Fruit fly (Drosophila melanogaster): ENCODE measurements around the gene CG15202.

Gene CG15202

DNA sequence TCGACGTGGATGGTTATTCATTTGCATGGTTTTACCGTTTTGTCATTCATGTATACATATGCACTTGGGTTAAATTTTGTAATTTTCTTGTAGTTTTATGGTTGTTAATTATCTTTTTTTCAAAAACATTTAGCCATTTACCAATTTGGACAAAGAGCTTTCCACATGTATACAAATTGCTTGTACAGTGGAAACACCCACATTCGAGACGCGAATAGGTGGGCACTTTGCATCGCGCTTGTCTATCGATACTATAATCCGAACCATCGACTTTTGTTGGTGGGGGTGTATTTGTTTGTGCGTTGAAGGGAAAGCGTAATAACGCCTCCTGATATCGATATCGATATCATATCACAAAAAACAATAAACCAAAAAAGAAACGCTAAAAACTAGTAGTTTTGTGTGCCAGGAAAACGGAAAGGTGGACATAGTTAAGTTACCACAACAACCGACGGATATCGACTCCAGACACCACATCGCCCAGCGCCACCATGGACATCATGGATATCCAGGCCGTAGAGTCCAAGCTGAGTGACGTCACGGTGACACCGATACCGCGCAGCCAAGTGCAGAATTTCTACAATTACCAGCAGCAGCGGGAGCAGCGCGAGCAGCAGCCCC is 4.7 kb upstream of the CG15202 start, which contains the start of gene CDK2AP1 (continued):
- TF ChIP-seq Rx (GFP tag; IDR thresholded peaks at IDR 0.05), result no peak
- TF ChIP-seq CG4282 (GFP tag; optimal IDR thresholded peaks at IDR 0.05), result no peak
- peak; percentile 70 for TF ChIP-seq mld (GFP tag; IDR thresholded peaks at IDR 0.05; ENCODE audit: partially characterized antibody)
- no peak for TF ChIP-seq CG1233 (GFP tag; optimal IDR thresholded peaks at IDR 0.05)
- no peak for TF ChIP-seq wor (GFP tag; IDR thresholded peaks at IDR 0.05)
- TF ChIP-seq unpg (GFP tag; optimal IDR thresholded peaks at IDR 0.05), result peak; percentile 24
- TF ChIP-seq CG2889 (GFP tag; IDR thresholded peaks at IDR 0.05), result no peak
- no peak for TF ChIP-seq NK7.1 (GFP tag; optimal IDR thresholded peaks at IDR 0.05)
- TF ChIP-seq dmrt99B (tag; optimal IDR thresholded peaks at IDR 0.05), result no peak
- no peak for TF ChIP-seq CG5245 (GFP tag; optimal IDR thresholded peaks at IDR 0.05)
- no peak for TF ChIP-seq sisA (GFP tag; IDR thresholded peaks at IDR 0.05)
- peak; percentile 79 for TF ChIP-seq Med (GFP tag)
- no peak for TF ChIP-seq peb (GFP tag; IDR thresholded peaks at IDR 0.05)
- peak; percentile 26; the same call in 1 of the 2 replicates for TF ChIP-seq crol (GFP tag; IDR thresholded peaks at IDR 0.05)
- peak; percentile 25 for TF ChIP-seq CG13775 (GFP tag; optimal IDR thresholded peaks at IDR 0.05)
- no peak for TF ChIP-seq gsb-n (tag; optimal IDR thresholded peaks at IDR 0.05)
- TF ChIP-seq Hmx (GFP tag; optimal IDR thresholded peaks at IDR 0.05), result no peak
- peak; percentile 69 for TF ChIP-seq Scr (GFP tag; IDR thresholded peaks at IDR 0.05; ENCODE audit: partially characterized antibody)

- TF ChIP-seq dysf (GFP tag; IDR thresholded peaks at IDR 0.05), result no peak
- no peak for TF ChIP-seq CG18619 (GFP tag; optimal IDR thresholded peaks at IDR 0.05)
- TF ChIP-seq fd3F (GFP tag; optimal IDR thresholded peaks at IDR 0.05), result no peak
- TF ChIP-seq Gsc (GFP tag; IDR thresholded peaks at IDR 0.05), result no peak
- TF ChIP-seq CG34376 (GFP tag; optimal IDR thresholded peaks at IDR 0.05), result peak; percentile 20
Measured at dm6 chrX:11140163-11140562, 2.2 kb upstream of the CG15202 start, which contains the start of gene ssp7. Gene ssp7 (minus strand): TSS chrX:11140263.

DNA sequence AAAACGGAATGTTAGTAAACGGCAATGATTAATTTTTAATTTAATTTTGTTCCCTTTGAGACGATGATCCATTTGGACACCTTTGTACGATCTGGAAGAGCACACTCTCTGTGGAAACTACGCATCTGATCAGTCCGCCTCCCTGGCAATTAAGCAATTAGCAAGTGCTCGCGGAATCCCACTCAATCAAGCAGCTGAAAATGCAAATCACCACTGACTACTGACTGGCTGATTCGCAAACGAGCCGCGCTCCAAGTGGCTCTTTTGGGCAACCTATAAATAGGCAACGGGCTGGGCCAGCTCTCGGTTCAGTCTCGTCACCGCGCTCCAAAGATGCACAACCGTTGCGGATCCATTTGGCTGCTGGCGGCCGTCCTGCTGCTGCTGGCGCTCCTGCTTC is 1.5 kb downstream of the CG15202 start, which contains the start of gene CG15201:
Gene CG15201 (plus strand): TSS at position 301 of the 400 bp plus-strand sequence.
- TF ChIP-seq Doc3 (GFP tag; IDR thresholded peaks at IDR 0.05; ENCODE audit: partially characterized antibody) (no peak), z (GFP tag; IDR thresholded peaks at IDR 0.05) (0 out of 3 replicates have a peak, but pooled peaks have one; percentile 25)

- TF ChIP-seq CG14860 (GFP tag; IDR thresholded peaks at IDR 0.05; ENCODE audit: partially characterized antibody) (peak; percentile 50; the same call in 1 of the 3 replicates), maf-S (GFP tag; optimal IDR thresholded peaks at IDR 0.05) (no peak), dati (GFP tag; IDR thresholded peaks at IDR 0.05) (no peak), CG7963 (GFP tag; IDR thresholded peaks at IDR 0.05; ENCODE audit: partially characterized antibody) (0 out of 3 replicates have a peak, but pooled peaks have one; percentile 33), vnd (GFP tag; IDR thresholded peaks at IDR 0.05; ENCODE audit: partially characterized antibody) (0 out of 3 replicates have a peak, but pooled peaks have one; percentile 16), D19B (GFP tag; optimal IDR thresholded peaks at IDR 0.05) (peak; percentile 43), CG2199 (GFP tag; IDR thresholded peaks at IDR 0.05) (0 out of 3 replicates have a peak, but pooled peaks have one; percentile 63), CG16813 (GFP tag; IDR thresholded peaks at IDR 0.05; ENCODE audit: partially characterized antibody) (peak; percentile 56)
Measured at dm6 chrX:11144575-11144974, 2.2 kb downstream of the CG15202 start.

All from whole organism, embryonic.